Worm (Caenorhabditis elegans): ENCODE measurements around the gene hrpk-2.

Gene hrpk-2

ce11 chrIII:7986585-7987171, at the start of gene hrpk-2:
Gene hrpk-2 (plus strand): TSS chrIII:7987121.
- TF ChIP-seq pax-3 (tag; optimal IDR thresholded peaks at IDR 0.05) (no peak), hpl-2 (GFP tag; optimal IDR thresholded peaks at IDR 0.05) (no peak), nhr-11 (tag; optimal IDR thresholded peaks at IDR 0.05) (no peak), unc-130 (tag; optimal IDR thresholded peaks at IDR 0.05) (no peak), unc-30 (tag; optimal IDR thresholded peaks at IDR 0.05) (no peak), C16A3.4 (tag; optimal IDR thresholded peaks at IDR 0.05) (no peak), mab-9 (GFP tag; IDR thresholded peaks at IDR 0.05) (no peak), lsy-2 (tag; optimal IDR thresholded peaks at IDR 0.05) (no peak), lin-14 (GFP tag; optimal IDR thresholded peaks at IDR 0.05) (no peak), fkh-10 (GFP tag; optimal IDR thresholded peaks at IDR 0.05) (no peak), efl-3 (GFP tag; optimal IDR thresholded peaks at IDR 0.05) (no peak)

- no peak for TF ChIP-seq C16A3.4 (tag; optimal IDR thresholded peaks at IDR 0.05)
- TF ChIP-seq nhr-12 (tag; optimal IDR thresholded peaks at IDR 0.05), result no peak
- TF ChIP-seq snpc-4 (tag; optimal IDR thresholded peaks at IDR 0.05), result no peak
- no peak for TF ChIP-seq aha-1 (tag; optimal IDR thresholded peaks at IDR 0.05)
Measured at ce11 chrIII:7937548-7937947, 49.4 kb upstream of the hrpk-2 start, which contains the start of gene C29E4.10. Gene C29E4.10 (plus strand): TSS chrIII:7937848.

- no peak for TF ChIP-seq aha-1 (tag; optimal IDR thresholded peaks at IDR 0.05)
- TF ChIP-seq hlh-4 (tag; optimal IDR thresholded peaks at IDR 0.05), result no peak
- peak; percentile 62 for TF ChIP-seq F16B12.6 (tag; optimal IDR thresholded peaks at IDR 0.05)
- peak; percentile 74 for TF ChIP-seq nhr-20 (tag; optimal IDR thresholded peaks at IDR 0.05)
- peak; percentile 69 for TF ChIP-seq grh-1 (GFP tag; IDR thresholded peaks at IDR 0.05)
- TF ChIP-seq unc-62 (GFP tag; optimal IDR thresholded peaks at IDR 0.05), result no peak
- TF ChIP-seq nhr-77 (tag; optimal IDR thresholded peaks at IDR 0.05), result peak; percentile 61
- TF ChIP-seq unc-30 (tag; optimal IDR thresholded peaks at IDR 0.05), result no peak
- peak; percentile 70 for TF ChIP-seq nhr-90 (tag; optimal IDR thresholded peaks at IDR 0.05; ENCODE audit: poor library complexity)
- TF ChIP-seq C04F5.9 (tag; optimal IDR thresholded peaks at IDR 0.05), result peak; percentile 63
- TF ChIP-seq unc-98 (GFP tag; IDR thresholded peaks at IDR 0.05), result no peak
- peak; percentile 41 for TF ChIP-seq lin-39 (tag; optimal IDR thresholded peaks at IDR 0.05)
- TF ChIP-seq mdl-1 (tag; optimal IDR thresholded peaks at IDR 0.05), result peak in 1 of 2 experiments; percentile 66
- TF ChIP-seq elt-3 (tag; optimal IDR thresholded peaks at IDR 0.05), result peak in 2 of 6 experiments; percentile 4 to 64
- no peak for TF ChIP-seq fkh-4 (tag; optimal IDR thresholded peaks at IDR 0.05; ENCODE audit: borderline replicate concordance)
- peak; percentile 59 for TF ChIP-seq nhr-11 (tag; optimal IDR thresholded peaks at IDR 0.05)
- peak; percentile 52 for TF ChIP-seq mep-1 (tag; optimal IDR thresholded peaks at IDR 0.05)
- no peak for TF ChIP-seq pqm-1 (tag; optimal IDR thresholded peaks at IDR 0.05)
- peak; percentile 64 for TF ChIP-seq aly-2 (tag; optimal IDR thresholded peaks at IDR 0.05)
- TF ChIP-seq sox-4 (tag; optimal IDR thresholded peaks at IDR 0.05), result no peak
- TF ChIP-seq lin-35 (GFP tag; optimal IDR thresholded peaks at IDR 0.05), result peak; percentile 98 to 99
- peak; percentile 69 for TF ChIP-seq jun-1 (tag; optimal IDR thresholded peaks at IDR 0.05)
- TF ChIP-seq C16A3.4 (tag; optimal IDR thresholded peaks at IDR 0.05), result peak; percentile 82
- no peak for TF ChIP-seq lin-14 (GFP tag; optimal IDR thresholded peaks at IDR 0.05)
- TF ChIP-seq irx-1 (tag; optimal IDR thresholded peaks at IDR 0.05), result peak; percentile 62
- no peak for TF ChIP-seq alr-1 (tag; optimal IDR thresholded peaks at IDR 0.05; ENCODE audit: borderline replicate concordance)
- TF ChIP-seq ceh-88 (GFP tag; IDR thresholded peaks at IDR 0.05), result no peak
- peak; percentile 40 for TF ChIP-seq unc-130 (tag; optimal IDR thresholded peaks at IDR 0.05)
- TF ChIP-seq ceh-90 (tag; optimal IDR thresholded peaks at IDR 0.05), result peak; percentile 34
- no peak for TF ChIP-seq vab-15 (tag; optimal IDR thresholded peaks at IDR 0.05)
- no peak for TF ChIP-seq egl-27 (tag; optimal IDR thresholded peaks at IDR 0.05)
- TF ChIP-seq zip-4 (GFP tag; optimal IDR thresholded peaks at IDR 0.05), result peak; percentile 25
- TF ChIP-seq nhr-84 (tag; optimal IDR thresholded peaks at IDR 0.05), result no peak
- TF ChIP-seq Y116A8C.19 (tag; optimal IDR thresholded peaks at IDR 0.05; ENCODE audit: borderline replicate concordance), result no peak
- peak; percentile 82 for TF ChIP-seq isw-1 (GFP tag; IDR thresholded peaks at IDR 0.05)
- TF ChIP-seq lin-13 (GFP tag; optimal IDR thresholded peaks at IDR 0.05), result peak; percentile 70
- TF ChIP-seq nhr-76 (tag; optimal IDR thresholded peaks at IDR 0.05), result no peak
- peak; percentile 27 for TF ChIP-seq snpc-4 (tag; optimal IDR thresholded peaks at IDR 0.05)
- TF ChIP-seq pag-3 (tag; optimal IDR thresholded peaks at IDR 0.05; ENCODE audit: borderline replicate concordance, insufficient read depth), result no peak
- TF ChIP-seq C34B4.2 (tag; optimal IDR thresholded peaks at IDR 0.05), result no peak
Measured at ce11 chrIII:7940819-7941218, 46.1 kb upstream of the hrpk-2 start, which contains the start of gene C29E4.12. Gene C29E4.12 (plus strand): TSS chrIII:7941151.
